Worm (Caenorhabditis elegans) whole organism, late embryonic: Measurements from ENCODE around the gene F53F1.6.

Experiments
- ceh-45 ChIP-seq: fragments of 200-800 bp; sonication (Bioruptor generic); IDR thresholded peaks from 2 replicates; pipeline ENCODE4 v1.3.6; 2022; ENCODE audit warnings: missing genetic modification reagents, missing genetic modification characterization, missing compliant biosample characterization
- che-1 ChIP-seq: sonication (generic microtip); optimal IDR thresholded peaks from 2 replicates; lab custom pipeline; 2016; ENCODE audit warnings: mild to moderate bottlenecking, missing genetic modification characterization, missing compliant biosample characterization
- elt-2 ChIP-seq: sonication (generic microtip); optimal IDR thresholded peaks from 2 replicates; lab custom pipeline; 2016; ENCODE audit warnings: missing genetic modification reagents, missing genetic modification characterization, missing compliant biosample characterization
- hlh-8 ChIP-seq: sonication (generic microtip); optimal IDR thresholded peaks from 2 replicates; lab custom pipeline; 2016; ENCODE audit warnings: missing genotype, missing genetic modification characterization, missing compliant biosample characterization
- lin-11 ChIP-seq: fragments of 200-800 bp; sonication (Bioruptor generic); optimal IDR thresholded peaks from 2 replicates; lab custom pipeline; 2018; ENCODE audit warnings: mild to moderate bottlenecking, missing genetic modification characterization, missing compliant biosample characterization
- pha-4 ChIP-seq: fragments of 150-350 bp; optimal IDR thresholded peaks from 2 replicates; lab custom pipeline; 2018; ENCODE audit warnings: missing biosample characterization, missing genetic modification reagents, missing genetic modification characterization

- TF ChIP-seq ceh-45 (GFP tag; lab: Robert Waterston, UW) (no peak), hlh-8 (tag; lab: Kevin White, UChicago) (no peak), pha-4 (no peak), lin-11 (tag; lab: Kevin White, UChicago) (no peak), elt-2 (tag; lab: Kevin White, UChicago) (no peak), che-1 (tag; lab: Kevin White, UChicago) (no peak)
Measured at ce11 chrV:13453334-13453733, 35.9 kb upstream of the F53F1.6 start, which contains the start of gene lurp-2.
